Fruit fly (Drosophila melanogaster): ENCODE results near the gene beat-IV.

dm6 chr3R:23519395-23520101 lies 37.7 kb upstream of the beat-IV start, which contains the start of gene Irk2:
- TF ChIP-seq Blimp-1 (GFP tag; optimal IDR thresholded peaks at IDR 0.05): no peak
- no peak for TF ChIP-seq Hr38 (GFP tag; optimal IDR thresholded peaks at IDR 0.05)
- no peak for TF ChIP-seq CG4318 (GFP tag; optimal IDR thresholded peaks at IDR 0.05)
- TF ChIP-seq Eip93F (GFP tag; optimal IDR thresholded peaks at IDR 0.05): no peak
- TF ChIP-seq CG16779 (tag; optimal IDR thresholded peaks at IDR 0.05): peak; percentile 1
- no peak for TF ChIP-seq CG6792 (GFP tag; optimal IDR thresholded peaks at IDR 0.05)
- TF ChIP-seq Gug (GFP tag; IDR thresholded peaks at IDR 0.05): no peak
- no peak for TF ChIP-seq dsx (GFP tag; optimal IDR thresholded peaks at IDR 0.05; ENCODE audit: poor library complexity, severe bottlenecking)
- no peak for TF ChIP-seq Eip75B (GFP tag; optimal IDR thresholded peaks at IDR 0.05)
- peak; percentile 40 for TF ChIP-seq CG34406 (GFP tag; optimal IDR thresholded peaks at IDR 0.05)
- TF ChIP-seq Hr39 (GFP tag; optimal IDR thresholded peaks at IDR 0.05): no peak
- TF ChIP-seq fd59A (GFP tag; optimal IDR thresholded peaks at IDR 0.05): no peak

Data from whole organism, prepupa.